3 fruit fly cellular contexts compared by ENCODE assay signal in genomic region chr3L:10376670-10377069, dm6.
TF ChIP-seq lines count a peak whose summit lies in the region.

No protein-coding gene starts in this region.

- TF ChIP-seq CTCF in whole organism, embryonic (GFP tag; optimal IDR thresholded peaks at IDR 0.05; lab: Kevin White, UChicago) = no peak

TF ChIP-seq in whole organism, embryonic, 481 proteins besides CTCF, POLR2A, EP300 and RAD21:
- TF ChIP-seq cwo (GFP tag; optimal IDR thresholded peaks at IDR 0.05; lab: Kevin White, UChicago) (no peak), CG3726 (GFP tag; IDR thresholded peaks at IDR 0.05; lab: Robert Waterston, UW) (no peak), trh (GFP tag; optimal IDR thresholded peaks at IDR 0.05; lab: Kevin White, UChicago) (no peak), CG11504 (tag; optimal IDR thresholded peaks at IDR 0.05; lab: Kevin White, UChicago) (peak; percentile 12), HLHmδ (GFP tag; optimal IDR thresholded peaks at IDR 0.05; lab: Kevin White, UChicago) (no peak), CG18262 (tag; optimal IDR thresholded peaks at IDR 0.05; lab: Kevin White, UChicago) (peak; percentile 22), disco-r (GFP tag; optimal IDR thresholded peaks at IDR 0.05; lab: Kevin White, UChicago) (no peak), GATAe (GFP tag; conservative IDR thresholded peaks at IDR 0.05; lab: Robert Waterston, UW) (no peak), HmgZ (tag; optimal IDR thresholded peaks at IDR 0.05; lab: Kevin White, UChicago) (no peak), CG17359 (tag; optimal IDR thresholded peaks at IDR 0.05; lab: Kevin White, UChicago) (peak; percentile 18), Dip2 (GFP tag; IDR thresholded peaks at IDR 0.05; lab: Robert Waterston, UW) (no peak), Dll (GFP tag; IDR thresholded peaks at IDR 0.05; lab: Robert Waterston, UW; ENCODE audit: partially characterized antibody) (no peak), sens (GFP tag; lab: Kevin White, UChicago) (peak; percentile 79), CG12659 (GFP tag; optimal IDR thresholded peaks at IDR 0.05; lab: Kevin White, UChicago) (no peak), CG31441 (GFP tag; IDR thresholded peaks at IDR 0.05; lab: Robert Waterston, UW) (no peak; the same call in 1 of the 2 replicates), gem (tag; optimal IDR thresholded peaks at IDR 0.05; lab: Kevin White, UChicago) (peak; percentile 17), cg (GFP tag; optimal IDR thresholded peaks at IDR 0.05; lab: Kevin White, UChicago) (no peak), CG31388 (GFP tag; optimal IDR thresholded peaks at IDR 0.05; lab: Kevin White, UChicago) (no peak), CG2712 (tag; optimal IDR thresholded peaks at IDR 0.05; lab: Kevin White, UChicago) (peak; percentile 14), dmrt99B (tag; optimal IDR thresholded peaks at IDR 0.05; lab: Kevin White, UChicago) (peak; percentile 15), Ets65A (GFP tag; lab: Kevin White, UChicago) (peak; percentile 87), Drgx (GFP tag; IDR thresholded peaks at IDR 0.05; lab: Robert Waterston, UW) (peak; percentile 78), HmgD (GFP tag; optimal IDR thresholded peaks at IDR 0.05; lab: Kevin White, UChicago) (no peak), nerfin-1 (tag; optimal IDR thresholded peaks at IDR 0.05; lab: Kevin White, UChicago) (no peak), Blimp-1 (GFP tag; optimal IDR thresholded peaks at IDR 0.05; lab: Kevin White, UChicago) (peak; percentile 1), HHEX (GFP tag; optimal IDR thresholded peaks at IDR 0.05; lab: Kevin White, UChicago) (no peak), phol (tag; optimal IDR thresholded peaks at IDR 0.05; lab: Kevin White, UChicago) (peak; percentile 17), H2.0 (GFP tag; IDR thresholded peaks at IDR 0.05; lab: Robert Waterston, UW) (no peak), CG14667 (GFP tag; IDR thresholded peaks at IDR 0.05; lab: Robert Waterston, UW) (no peak)

TF ChIP-seq in whole organism, prepupa, 60 proteins besides CTCF, POLR2A, EP300 and RAD21:
- TF ChIP-seq Ets96B (tag; optimal IDR thresholded peaks at IDR 0.05; lab: Kevin White, UChicago) = peak; percentile 8
- TF ChIP-seq topi (GFP tag; optimal IDR thresholded peaks at IDR 0.05; lab: Kevin White, UChicago) = peak; percentile 3
- peak; percentile 86 for TF ChIP-seq CG6276 (GFP tag; optimal IDR thresholded peaks at IDR 0.05; lab: Kevin White, UChicago)
- peak; percentile 92 for TF ChIP-seq eg (GFP tag; IDR thresholded peaks at IDR 0.05; lab: Robert Waterston, UW)
- TF ChIP-seq achi (GFP tag; optimal IDR thresholded peaks at IDR 0.05; lab: Kevin White, UChicago) = peak; percentile 38
- peak; percentile 62 for TF ChIP-seq Gug (GFP tag; IDR thresholded peaks at IDR 0.05; lab: Robert Waterston, UW)
- TF ChIP-seq CG11762 (GFP tag; optimal IDR thresholded peaks at IDR 0.05; lab: Kevin White, UChicago; ENCODE audit: insufficient read depth) = no peak
- TF ChIP-seq CG3919 (GFP tag; optimal IDR thresholded peaks at IDR 0.05; lab: Kevin White, UChicago) = peak; percentile 40
- peak; percentile 83 for TF ChIP-seq CG32006 (GFP tag; optimal IDR thresholded peaks at IDR 0.05; lab: Kevin White, UChicago)
- TF ChIP-seq CG8632 (GFP tag; optimal IDR thresholded peaks at IDR 0.05; lab: Kevin White, UChicago) = no peak
- TF ChIP-seq svp (GFP tag; lab: Kevin White, UChicago) = peak; percentile 10
- TF ChIP-seq CG8119 (GFP tag; IDR thresholded peaks at IDR 0.05; lab: Robert Waterston, UW) = peak; percentile 88
- peak; percentile 42 for TF ChIP-seq CG10631 (GFP tag; optimal IDR thresholded peaks at IDR 0.05; lab: Kevin White, UChicago)
- TF ChIP-seq CG10669 (GFP tag; optimal IDR thresholded peaks at IDR 0.05; lab: Kevin White, UChicago) = peak; percentile 1
- TF ChIP-seq Hr38 (GFP tag; optimal IDR thresholded peaks at IDR 0.05; lab: Kevin White, UChicago) = no peak
- TF ChIP-seq CG9139 (GFP tag; optimal IDR thresholded peaks at IDR 0.05; lab: Kevin White, UChicago) = no peak
- TF ChIP-seq CG11294 (GFP tag; IDR thresholded peaks at IDR 0.05; lab: Robert Waterston, UW) = peak; percentile 64
- TF ChIP-seq Hr4 (GFP tag; optimal IDR thresholded peaks at IDR 0.05; lab: Kevin White, UChicago) = peak; percentile 66
- TF ChIP-seq Lpt (GFP tag; optimal IDR thresholded peaks at IDR 0.05; lab: Kevin White, UChicago) = peak; percentile 75
- peak; percentile 89 for TF ChIP-seq CG15336 (GFP tag; IDR thresholded peaks at IDR 0.05; lab: Robert Waterston, UW)
- TF ChIP-seq Eip78C (GFP tag; lab: Kevin White, UChicago) = peak; percentile 75
- TF ChIP-seq CG4318 (GFP tag; optimal IDR thresholded peaks at IDR 0.05; lab: Kevin White, UChicago) = peak; percentile 67
- no peak for TF ChIP-seq CG34406 (GFP tag; optimal IDR thresholded peaks at IDR 0.05; lab: Kevin White, UChicago)
- peak; percentile 9 for TF ChIP-seq spab (GFP tag; optimal IDR thresholded peaks at IDR 0.05; lab: Kevin White, UChicago)
- TF ChIP-seq Smox (GFP tag; optimal IDR thresholded peaks at IDR 0.05; lab: Kevin White, UChicago) = no peak
- TF ChIP-seq salr (GFP tag; optimal IDR thresholded peaks at IDR 0.05; lab: Kevin White, UChicago) = peak in 1 of 2 experiments; percentile 30
- TF ChIP-seq pdm3 (GFP tag; optimal IDR thresholded peaks at IDR 0.05; lab: Kevin White, UChicago) = peak; percentile 7
- peak; percentile 66 for TF ChIP-seq dac (GFP tag; optimal IDR thresholded peaks at IDR 0.05; lab: Kevin White, UChicago)
- TF ChIP-seq CG6163 (GFP tag; IDR thresholded peaks at IDR 0.05; lab: Robert Waterston, UW) = peak; percentile 85

TF ChIP-seq in whole organism, pupa, 21 proteins besides CTCF, POLR2A, EP300 and RAD21:
- TF ChIP-seq EcR (GFP tag; optimal IDR thresholded peaks at IDR 0.05; lab: Kevin White, UChicago) (no peak), CG17806 (tag; optimal IDR thresholded peaks at IDR 0.05; lab: Kevin White, UChicago) (peak; percentile 24), CG4496 (GFP tag; IDR thresholded peaks at IDR 0.05; lab: Robert Waterston, UW) (peak; percentile 84), CG32121 (GFP tag; IDR thresholded peaks at IDR 0.05; lab: Robert Waterston, UW) (peak; percentile 90), Pif1A (GFP tag; optimal IDR thresholded peaks at IDR 0.05; lab: Kevin White, UChicago) (peak; percentile 48), CG14655 (GFP tag; optimal IDR thresholded peaks at IDR 0.05; lab: Kevin White, UChicago) (peak; percentile 76), CG9948 (tag; optimal IDR thresholded peaks at IDR 0.05; lab: Kevin White, UChicago) (peak; percentile 22), Snoo (tag; optimal IDR thresholded peaks at IDR 0.05; lab: Kevin White, UChicago) (no peak), Pif1B (GFP tag; optimal IDR thresholded peaks at IDR 0.05; lab: Kevin White, UChicago) (peak; percentile 36), fd96Ca (GFP tag; IDR thresholded peaks at IDR 0.05; lab: Robert Waterston, UW) (peak; percentile 75), CG8301 (tag; optimal IDR thresholded peaks at IDR 0.05; lab: Kevin White, UChicago) (peak; percentile 80), D1 (tag; optimal IDR thresholded peaks at IDR 0.05; lab: Kevin White, UChicago) (no peak), CG10348 (GFP tag; IDR thresholded peaks at IDR 0.05; lab: Robert Waterston, UW) (no peak), gl (tag; optimal IDR thresholded peaks at IDR 0.05; lab: Kevin White, UChicago) (no peak), CG34367 (tag; optimal IDR thresholded peaks at IDR 0.05; lab: Kevin White, UChicago) (no peak), Ets98B (GFP tag; IDR thresholded peaks at IDR 0.05; lab: Robert Waterston, UW) (peak; percentile 80), rn (GFP tag; IDR thresholded peaks at IDR 0.05; lab: Robert Waterston, UW) (0 out of 2 replicates have a peak, but pooled peaks have one; percentile 3), CG12605 (GFP tag; IDR thresholded peaks at IDR 0.05; lab: Robert Waterston, UW) (peak; percentile 58; the same call in 1 of the 2 replicates), CG8159 (tag; optimal IDR thresholded peaks at IDR 0.05; lab: Kevin White, UChicago) (peak; percentile 16)
TF ChIP-seq in whole organism, pupa: peak in this region for 13.

Comparison
In these comparisons a context has a peak if more than half of its experiments do, and no peak if none do; other contexts are left out.
1. Of the 7 proteins assayed by ChIP-seq in both whole organism, embryonic and whole organism, prepupa: peak only in whole organism, embryonic: Blimp-1; only in whole organism, prepupa: Gug and Lpt; in both: none; in neither: 4.